Fruit fly (Drosophila melanogaster) whole organism, wandering third instar larva: ENCODE results near the gene CG17260.

Experiments used
- Abd-B ChIP-seq: fragments of >200 bp; optimal IDR thresholded peaks from 2 replicates; lab custom pipeline; 2017; ENCODE audit warnings: missing biosample characterization, missing genetic modification characterization
- CG32264 ChIP-seq: fragments of 200-800 bp; sonication (Bioruptor generic); optimal IDR thresholded peaks from 2 replicates; lab custom pipeline; 2016; ENCODE audit warnings: missing biosample characterization, missing genetic modification characterization
- CG9705 ChIP-seq: fragments of 200-800 bp; sonication (Bioruptor generic); optimal IDR thresholded peaks from 2 replicates; lab custom pipeline; 2018; ENCODE audit warnings: missing biosample characterization, mild to moderate bottlenecking, missing genetic modification characterization
- Dif ChIP-seq: fragments of 200-275, 200-300 bp; sonication (Bioruptor generic); optimal IDR thresholded peaks from 2 replicates; lab custom pipeline; 2018; ENCODE audit warnings: missing biosample characterization, missing genetic modification characterization; ENCODE audit not compliant: partially characterized antibody
- GATAd ChIP-seq: sonication (Bioruptor generic); optimal IDR thresholded peaks from 2 replicates; lab custom pipeline; 2016; ENCODE audit warnings: missing biosample characterization, missing genetic modification characterization
- Hnf4 ChIP-seq: fragments of 200-800 bp; sonication (Bioruptor generic); optimal IDR thresholded peaks from 2 replicates; lab custom pipeline; 2016; ENCODE audit warnings: missing biosample characterization, mild to moderate bottlenecking, missing genetic modification characterization
- Hr83 ChIP-seq: fragments of 200-300 bp; sonication (Bioruptor generic); optimal IDR thresholded peaks from 2 replicates; lab custom pipeline; 2016; ENCODE audit warnings: missing biosample characterization, mild to moderate bottlenecking, missing genetic modification characterization, moderate library complexity; ENCODE audit not compliant: poor library complexity, severe bottlenecking
- Jra ChIP-seq: sonication (Bioruptor generic); optimal IDR thresholded peaks from 2 replicates; lab custom pipeline; 2016; ENCODE audit warnings: missing biosample characterization, missing genetic modification characterization
- Myc ChIP-seq: fragments of >200 bp; optimal IDR thresholded peaks from 2 replicates; lab custom pipeline; 2017
- N ChIP-seq: fragments of >200 bp; optimal IDR thresholded peaks from 2 replicates; lab custom pipeline; 2018; ENCODE audit warnings: missing biosample characterization, missing external identifiers, missing genetic modification characterization
- OdsH ChIP-seq: fragments of 200-800 bp; sonication (Bioruptor generic); optimal IDR thresholded peaks from 2 replicates; lab custom pipeline; 2016; ENCODE audit warnings: missing biosample characterization, mild to moderate bottlenecking, missing genetic modification characterization
- Rel ChIP-seq, 2 experiments: fragments of 200-800 bp; sonication (Bioruptor generic) in 1 of 2; optimal IDR thresholded peaks; 2 replicates in 1 of 2; 3 replicates in 1 of 2; lab custom pipeline; 2016 to 2019; ENCODE audit warnings: mild to moderate bottlenecking in 2 of 2, missing biosample characterization in 2 of 2, missing genetic modification characterization in 2 of 2, moderate library complexity in 1 of 2
- Sp1 ChIP-seq: fragments of 200-800 bp; sonication (Bioruptor generic); optimal IDR thresholded peaks from 3 replicates; lab custom pipeline; 2019; ENCODE audit warnings: missing biosample characterization, mild to moderate bottlenecking, missing genetic modification characterization, moderate library complexity
- Vsx2 ChIP-seq: fragments of 200-300, 225-300 bp; sonication (Bioruptor generic); optimal IDR thresholded peaks from 2 replicates; lab custom pipeline; 2018; ENCODE audit warnings: missing biosample characterization, missing genetic modification characterization; ENCODE audit not compliant: partially characterized antibody
- br ChIP-seq: fragments of 200-800 bp; sonication (Bioruptor generic); optimal IDR thresholded peaks from 2 replicates; lab custom pipeline; 2016; ENCODE audit warnings: missing biosample characterization, missing genetic modification characterization
- brk ChIP-seq: fragments of 200-800 bp; sonication (Bioruptor generic); optimal IDR thresholded peaks from 2 replicates; lab custom pipeline; 2016; ENCODE audit warnings: missing biosample characterization, mild to moderate bottlenecking, missing genetic modification characterization
- dl ChIP-seq, 2 experiments: fragments of 175-275, 200-275 bp in 1 of 2; fragments of 200-275 bp in 1 of 2; sonication (Bioruptor generic); optimal IDR thresholded peaks; lab custom pipeline; 2018; ENCODE audit warnings: mild to moderate bottlenecking in 2 of 2, missing biosample characterization in 2 of 2, missing genetic modification characterization in 2 of 2, moderate library complexity in 2 of 2; ENCODE audit not compliant: partially characterized antibody in 2 of 2, insufficient read depth in 1 of 2
- dmrt93B ChIP-seq: fragments of 200-800 bp; sonication (Bioruptor generic); optimal IDR thresholded peaks from 2 replicates; lab custom pipeline; 2018; ENCODE audit warnings: missing biosample characterization, mild to moderate bottlenecking, missing genetic modification characterization
- dsf ChIP-seq: sonication (Bioruptor generic); optimal IDR thresholded peaks from 2 replicates; lab custom pipeline; 2016; ENCODE audit warnings: missing biosample characterization, missing genetic modification characterization, borderline replicate concordance
- ey ChIP-seq: fragments of 200-800 bp; sonication (Bioruptor generic); optimal IDR thresholded peaks from 2 replicates; lab custom pipeline; 2016; ENCODE audit warnings: missing biosample characterization, missing genetic modification characterization
- foxo ChIP-seq, 2 experiments: fragments of 200-800 bp; sonication (Bioruptor generic); optimal IDR thresholded peaks; 2 replicates in 1 of 2; 3 replicates in 1 of 2; lab custom pipeline; 2016 to 2017; ENCODE audit warnings: missing biosample characterization in 2 of 2, missing genetic modification characterization in 2 of 2
- fru ChIP-seq: fragments of 200-800 bp; sonication (Bioruptor generic); optimal IDR thresholded peaks from 3 replicates; lab custom pipeline; 2016; ENCODE audit warnings: missing biosample characterization, mild to moderate bottlenecking, missing genetic modification characterization
- h ChIP-seq: fragments of 200-800 bp; sonication (Bioruptor generic); optimal IDR thresholded peaks from 3 replicates; lab custom pipeline; 2016; ENCODE audit warnings: missing biosample characterization, mild to moderate bottlenecking, missing genetic modification characterization
- jim ChIP-seq: fragments of 175-275, 200-325 bp; sonication (Bioruptor generic); optimal IDR thresholded peaks from 2 replicates; lab custom pipeline; 2016; ENCODE audit warnings: missing biosample characterization, mild to moderate bottlenecking, missing genetic modification characterization
- lola ChIP-seq: fragments of >200 bp; optimal IDR thresholded peaks from 2 replicates; lab custom pipeline; 2017; ENCODE audit warnings: missing biosample characterization, missing genetic modification characterization
- pan ChIP-seq: fragments of >200 bp; optimal IDR thresholded peaks from 2 replicates; lab custom pipeline; 2017
- psq ChIP-seq: fragments of 200-800 bp; sonication (Bioruptor generic); optimal IDR thresholded peaks from 3 replicates; lab custom pipeline; 2017; ENCODE audit warnings: missing biosample characterization, mild to moderate bottlenecking, missing genetic modification characterization, moderate library complexity
- rgr ChIP-seq: fragments of 200-800 bp; sonication (Bioruptor generic); optimal IDR thresholded peaks from 3 replicates; lab custom pipeline; 2016; ENCODE audit warnings: missing biosample characterization, mild to moderate bottlenecking, missing genetic modification characterization
- sv ChIP-seq: fragments of 200-800 bp; sonication (Bioruptor generic); optimal IDR thresholded peaks from 3 replicates; lab custom pipeline; 2016; ENCODE audit warnings: missing biosample characterization, missing genetic modification characterization
- tai ChIP-seq: sonication (Bioruptor generic); optimal IDR thresholded peaks from 2 replicates; lab custom pipeline; 2016; ENCODE audit warnings: missing biosample characterization, missing genetic modification characterization
- woc ChIP-seq: sonication (Bioruptor generic); optimal IDR thresholded peaks from 2 replicates; lab custom pipeline; 2016; ENCODE audit warnings: missing biosample characterization, mild to moderate bottlenecking, missing genetic modification characterization

CG17260 gene

dm6 chr2L:2992664-2993174 is 44.3 kb upstream of the CG17260 start, which contains the start of the genes okr and CG3558:
TSS of gene okr (minus strand) at chr2L:2992759.
TSS of gene CG3558 (plus strand) at chr2L:2992870.
- TF ChIP-seq brk (GFP tag; lab: Kevin White, UChicago) (no peak), ey (GFP tag; lab: Kevin White, UChicago) (no peak), Myc (peak; percentile 16), Rel (GFP tag; optimal IDR thresholded peaks at IDR 0.05; lab: Kevin White, UChicago) (no peak), Rel (tag; optimal IDR thresholded peaks at IDR 0.05; lab: Kevin White, UChicago) (peak; percentile 2), sv (GFP tag; lab: Kevin White, UChicago) (peak; percentile 2), Sp1 (GFP tag; lab: Kevin White, UChicago) (no peak), lola (no peak), fru (GFP tag; lab: Kevin White, UChicago) (no peak), woc (GFP tag; lab: Kevin White, UChicago) (no peak), CG9705 (GFP tag; lab: Kevin White, UChicago) (peak; percentile 1), Jra (GFP tag; lab: Kevin White, UChicago) (no peak), pan (lab: Kevin White, UChicago) (no peak), Dif (GFP tag; lab: Kevin White, UChicago) (no peak), psq (GFP tag; lab: Kevin White, UChicago) (no peak), jim (no peak)
- TF ChIP-seq, all 38 proteins: peak for 4

dm6 chr2L:2993236-2993635 is 43.8 kb upstream of the CG17260 start:
- TF ChIP-seq Sp1 (GFP tag; lab: Kevin White, UChicago) (no peak), Abd-B (GFP tag; lab: Kevin White, UChicago) (no peak), dsf (GFP tag; lab: Kevin White, UChicago) (no peak), dl (GFP tag; optimal IDR thresholded peaks at IDR 0.05; lab: Kevin White, UChicago; ENCODE audit: insufficient read depth in 1 of 2, partially characterized antibody in 2 of 2) (no peak), brk (GFP tag; lab: Kevin White, UChicago) (no peak), br (GFP tag; lab: Kevin White, UChicago) (no peak)

dm6 chr2L:2993702-2994101 is 43.3 kb upstream of the CG17260 start:
- no peak for TF ChIP-seq tai (GFP tag; lab: Kevin White, UChicago)
- TF ChIP-seq rgr (GFP tag; lab: Kevin White, UChicago): no peak
- TF ChIP-seq woc (GFP tag; lab: Kevin White, UChicago): no peak
- TF ChIP-seq fru (GFP tag; lab: Kevin White, UChicago): no peak
- TF ChIP-seq h (GFP tag; lab: Kevin White, UChicago): no peak
- no peak for TF ChIP-seq br (GFP tag; lab: Kevin White, UChicago)
- no peak for TF ChIP-seq dsf (GFP tag; lab: Kevin White, UChicago)
- TF ChIP-seq CG32264 (GFP tag; lab: Kevin White, UChicago): no peak
- TF ChIP-seq Sp1 (GFP tag; lab: Kevin White, UChicago): no peak
- TF ChIP-seq sv (GFP tag; lab: Kevin White, UChicago): no peak
- no peak for TF ChIP-seq Hnf4 (GFP tag; lab: Kevin White, UChicago)
- TF ChIP-seq foxo (GFP tag; optimal IDR thresholded peaks at IDR 0.05; lab: Kevin White, UChicago): no peak
- no peak for TF ChIP-seq N (GFP tag; lab: Kevin White, UChicago)
- TF ChIP-seq GATAd (GFP tag; lab: Kevin White, UChicago): no peak
- TF ChIP-seq, all 38 proteins: peak for 0

- TF ChIP-seq dl (GFP tag; optimal IDR thresholded peaks at IDR 0.05; lab: Kevin White, UChicago; ENCODE audit: insufficient read depth in 1 of 2, partially characterized antibody in 2 of 2) (peak in 1 of 2 experiments; percentile 3), Abd-B (GFP tag; lab: Kevin White, UChicago) (no peak), Sp1 (GFP tag; lab: Kevin White, UChicago) (no peak), dmrt93B (GFP tag; lab: Kevin White, UChicago) (no peak), GATAd (GFP tag; lab: Kevin White, UChicago) (no peak), h (GFP tag; lab: Kevin White, UChicago) (peak; percentile 6), Hr83 (no peak), tai (GFP tag; lab: Kevin White, UChicago) (no peak), CG9705 (GFP tag; lab: Kevin White, UChicago) (no peak), Rel (GFP tag; optimal IDR thresholded peaks at IDR 0.05; lab: Kevin White, UChicago) (no peak), Rel (tag; optimal IDR thresholded peaks at IDR 0.05; lab: Kevin White, UChicago) (peak; percentile 39), OdsH (GFP tag; lab: Kevin White, UChicago) (no peak), Jra (GFP tag; lab: Kevin White, UChicago) (peak; percentile 28), Dif (GFP tag; lab: Kevin White, UChicago) (peak; percentile 75), Myc (peak; percentile 40), Vsx2 (GFP tag; lab: Kevin White, UChicago) (peak; percentile 60), ey (GFP tag; lab: Kevin White, UChicago) (no peak), dsf (GFP tag; lab: Kevin White, UChicago) (no peak), foxo (GFP tag; optimal IDR thresholded peaks at IDR 0.05; lab: Kevin White, UChicago) (peak in 1 of 2 experiments; percentile 50)
Measured at dm6 chr2L:2999113-2999512, 37.9 kb upstream of the CG17260 start, which contains the start of gene Ccdc85. TSS of gene Ccdc85 (plus strand) at chr2L:2999286.
